Fruit fly (Drosophila melanogaster) whole organism, embryonic: ENCODE data around the gene kis.

ENCODE experiments used
- BEAF-32 ChIP-seq: fragments of 200-800 bp; sonication (Bioruptor generic); optimal IDR thresholded peaks from 3 replicates; lab custom pipeline; 2017; ENCODE audit warnings: missing biosample characterization, missing genetic modification characterization, mild to moderate bottlenecking, moderate library complexity, missing genetic modification reagents
- CG10979 ChIP-seq: fragments of 200-800 bp; sonication (Bioruptor generic); optimal IDR thresholded peaks from 2 replicates; lab custom pipeline; 2018; ENCODE audit warnings: missing biosample characterization, mild to moderate bottlenecking, missing genetic modification characterization, moderate library complexity
- CG11723 ChIP-seq: fragments of 200-800 bp; sonication (Bioruptor generic); optimal IDR thresholded peaks from 2 replicates; lab custom pipeline; 2017; ENCODE audit warnings: missing biosample characterization, mild to moderate bottlenecking, missing genetic modification characterization
- CG12391 ChIP-seq: fragments of 200-800 bp; sonication (Bioruptor generic); optimal IDR thresholded peaks from 3 replicates; lab custom pipeline; 2018; ENCODE audit warnings: missing biosample characterization, mild to moderate bottlenecking, missing genetic modification characterization, moderate library complexity
- CG13123 ChIP-seq: fragments of 200-800 bp; sonication (Bioruptor generic); optimal IDR thresholded peaks from 2 replicates; lab custom pipeline; 2016; ENCODE audit warnings: missing biosample characterization, missing genetic modification characterization
- CG14014 ChIP-seq: fragments of 200-800 bp; sonication (Bioruptor generic); IDR thresholded peaks from 2 replicates; pipeline ENCODE4 v1.3.6; 2022; ENCODE audit warnings: missing biosample characterization, missing genetic modification characterization
- CG15479 ChIP-seq: fragments of 200-800 bp; sonication (Bioruptor generic); optimal IDR thresholded peaks from 3 replicates; lab custom pipeline; 2019; ENCODE audit warnings: missing biosample characterization, mild to moderate bottlenecking, missing genetic modification characterization, moderate library complexity
- CG1647 ChIP-seq: fragments of 200-800 bp; sonication (Bioruptor generic); optimal IDR thresholded peaks from 3 replicates; lab custom pipeline; 2016; ENCODE audit warnings: missing biosample characterization, missing genetic modification characterization
- CG17612 ChIP-seq: fragments of 200-800 bp; sonication (Bioruptor generic); IDR thresholded peaks from 2 replicates; pipeline ENCODE4 v1.3.6; 2022; ENCODE audit warnings: missing biosample characterization, missing genetic modification characterization
- CG18619 ChIP-seq: fragments of 200-800 bp; sonication (Bioruptor generic); optimal IDR thresholded peaks from 3 replicates; lab custom pipeline; 2017; ENCODE audit warnings: missing biosample characterization, mild to moderate bottlenecking, missing genetic modification characterization
- CG3065 ChIP-seq: fragments of 200-800 bp; sonication (Bioruptor generic); optimal IDR thresholded peaks from 2 replicates; lab custom pipeline; 2016; ENCODE audit warnings: missing biosample characterization, missing genetic modification characterization
- CG4282 ChIP-seq: fragments of 200-800 bp; sonication (Bioruptor generic); optimal IDR thresholded peaks from 2 replicates; lab custom pipeline; 2016; ENCODE audit warnings: missing biosample characterization, missing genetic modification characterization
- CG4404 ChIP-seq: fragments of 200-800 bp; sonication (Bioruptor generic); IDR thresholded peaks from 2 replicates; pipeline ENCODE4 v1.3.6; 2022; ENCODE audit warnings: missing biosample characterization, missing genetic modification characterization
- CG6272 ChIP-seq: fragments of 200-800 bp; sonication (Bioruptor generic); IDR thresholded peaks from 2 replicates; pipeline ENCODE4 v1.3.6; 2022; ENCODE audit warnings: missing biosample characterization, missing genetic modification characterization
- CG6689 ChIP-seq: fragments of 200-800 bp; sonication (Bioruptor generic); IDR thresholded peaks from 2 replicates; pipeline ENCODE4 v1.3.6; 2022; ENCODE audit warnings: missing biosample characterization, missing genetic modification characterization
- CG6791 ChIP-seq: fragments of 200-800 bp; sonication (Bioruptor generic); IDR thresholded peaks from 3 replicates; pipeline ENCODE4 v1.3.6; 2022; ENCODE audit warnings: missing biosample characterization, missing genetic modification characterization; ENCODE audit not compliant: partially characterized antibody
- CG8478 ChIP-seq: fragments of >200 bp; optimal IDR thresholded peaks from 2 replicates; lab custom pipeline; 2018
- CG8944 ChIP-seq: fragments of 200-800 bp; sonication (Bioruptor generic); optimal IDR thresholded peaks from 3 replicates; lab custom pipeline; 2016; ENCODE audit warnings: missing biosample characterization, missing genetic modification characterization
- Chrac-16 ChIP-seq: fragments of 200-800 bp; sonication (Bioruptor generic); optimal IDR thresholded peaks from 3 replicates; lab custom pipeline; 2016; ENCODE audit warnings: missing biosample characterization, missing genetic modification characterization
- D19A ChIP-seq: fragments of 200-800 bp; optimal IDR thresholded peaks from 3 replicates; lab custom pipeline; 2019; ENCODE audit warnings: missing biosample characterization, mild to moderate bottlenecking, missing genetic modification characterization, moderate library complexity
- Drgx ChIP-seq: fragments of 200-800 bp; sonication (Bioruptor generic); IDR thresholded peaks from 2 replicates; pipeline ENCODE4 v1.3.6; 2022; ENCODE audit warnings: missing biosample characterization, missing genetic modification characterization
- Lpt ChIP-seq: fragments of >200 bp; optimal IDR thresholded peaks from 2 replicates; lab custom pipeline; 2018; ENCODE audit warnings: missing biosample characterization, missing genetic modification characterization
- Med ChIP-seq: fragments of 200-800 bp; sonication (Bioruptor generic); peaks from one replicate; lab custom pipeline; 2016; ENCODE audit warnings: missing biosample characterization, missing genetic modification characterization, mild to moderate bottlenecking, inconsistent platforms, moderate library complexity
- NC2α ChIP-seq: fragments of 200-800 bp; sonication (Bioruptor generic); optimal IDR thresholded peaks from 2 replicates; lab custom pipeline; 2016; ENCODE audit warnings: missing biosample characterization, missing genetic modification characterization
- Oaz ChIP-seq: fragments of 200-800 bp; sonication (Bioruptor generic); IDR thresholded peaks from 2 replicates; pipeline ENCODE4 v1.3.6; 2022; ENCODE audit warnings: missing biosample characterization, missing genetic modification characterization
- Oli ChIP-seq: fragments of 200-800 bp; sonication (Bioruptor generic); optimal IDR thresholded peaks from 2 replicates; lab custom pipeline; 2018; ENCODE audit warnings: missing biosample characterization, mild to moderate bottlenecking, missing genetic modification characterization, moderate library complexity
- Pdp1 ChIP-seq, 2 experiments: fragments of 200-800 bp; sonication (Bioruptor generic); optimal IDR thresholded peaks; 3 replicates each; lab custom pipeline; 2016; ENCODE audit warnings: missing biosample characterization in 2 of 2, missing genetic modification characterization in 2 of 2, mild to moderate bottlenecking in 1 of 2, moderate library complexity in 1 of 2
- Six4 ChIP-seq: fragments of 200-800 bp; sonication (Bioruptor generic); optimal IDR thresholded peaks from 2 replicates; lab custom pipeline; 2016; ENCODE audit warnings: missing biosample characterization, missing genetic modification characterization
- chn ChIP-seq: fragments of 200-800 bp; sonication (Bioruptor generic); optimal IDR thresholded peaks from 2 replicates; lab custom pipeline; 2016; ENCODE audit warnings: missing biosample characterization, missing genetic modification characterization
- dpn ChIP-seq, 2 experiments: fragments of 200-800 bp; sonication (Bioruptor generic); optimal IDR thresholded peaks; 3 replicates each; lab custom pipeline; 2016; ENCODE audit warnings: missing biosample characterization in 2 of 2, missing genetic modification characterization in 2 of 2
- exex ChIP-seq: fragments of 200-800 bp; sonication (Bioruptor generic); optimal IDR thresholded peaks from 4 replicates; lab custom pipeline; 2018; ENCODE audit warnings: missing biosample characterization, mild to moderate bottlenecking, missing genetic modification characterization, moderate library complexity
- fd3F ChIP-seq: fragments of 200-800 bp; sonication (Bioruptor generic); optimal IDR thresholded peaks from 2 replicates; lab custom pipeline; 2018; ENCODE audit warnings: missing biosample characterization, mild to moderate bottlenecking, missing genetic modification characterization, moderate library complexity
- fd64A ChIP-seq: fragments of 200-800 bp; sonication (Bioruptor generic); optimal IDR thresholded peaks from 3 replicates; lab custom pipeline; 2018; ENCODE audit warnings: missing biosample characterization, mild to moderate bottlenecking, missing genetic modification characterization
- fu2 ChIP-seq: fragments of 200-800 bp; sonication (Bioruptor generic); optimal IDR thresholded peaks from 2 replicates; lab custom pipeline; 2016; ENCODE audit warnings: missing biosample characterization, missing genetic modification characterization
- gro ChIP-seq: fragments of 200-800 bp; sonication (Bioruptor generic); optimal IDR thresholded peaks from 2 replicates; lab custom pipeline; 2016; ENCODE audit warnings: missing biosample characterization, missing genetic modification characterization
- knrl ChIP-seq: fragments of 200-800 bp; sonication (Bioruptor generic); IDR thresholded peaks from 3 replicates; pipeline ENCODE4 v1.3.6; 2022; ENCODE audit warnings: missing biosample characterization, missing genetic modification characterization; ENCODE audit not compliant: partially characterized antibody
- lab ChIP-seq: fragments of 200-800 bp; sonication (Bioruptor generic); optimal IDR thresholded peaks from 3 replicates; lab custom pipeline; 2017; ENCODE audit warnings: missing biosample characterization, missing genetic modification characterization, mild to moderate bottlenecking, moderate library complexity, missing genetic modification reagents
- lilli ChIP-seq: fragments of 200-800 bp; sonication (Bioruptor generic); optimal IDR thresholded peaks from 3 replicates; lab custom pipeline; 2016; ENCODE audit warnings: missing biosample characterization, missing genetic modification characterization
- lola ChIP-seq, 3 experiments: fragments of >200 bp in 2 of 3; fragments of 200-800 bp in 1 of 3; sonication (Bioruptor generic) in 1 of 3; optimal IDR thresholded peaks; 2 replicates each; lab custom pipeline; 2017 to 2019; ENCODE audit warnings: missing biosample characterization in 3 of 3, missing genetic modification characterization in 3 of 3, mild to moderate bottlenecking in 1 of 3, moderate library complexity in 1 of 3
- nerfin-1 ChIP-seq: fragments of 200-800 bp; sonication (Bioruptor generic); optimal IDR thresholded peaks from 3 replicates; lab custom pipeline; 2019; ENCODE audit warnings: missing biosample characterization, mild to moderate bottlenecking, missing genetic modification characterization, moderate library complexity
- pnt ChIP-seq: fragments of 200-800 bp; sonication (Bioruptor generic); optimal IDR thresholded peaks from 3 replicates; lab custom pipeline; 2016; ENCODE audit warnings: missing biosample characterization, missing genetic modification characterization
- pum ChIP-seq: fragments of 200-800 bp; sonication (Bioruptor generic); optimal IDR thresholded peaks from 2 replicates; lab custom pipeline; 2016; ENCODE audit warnings: missing biosample characterization, missing genetic modification characterization
- pzg ChIP-seq: fragments of 200-800 bp; sonication (Bioruptor generic); optimal IDR thresholded peaks from 3 replicates; lab custom pipeline; 2018; ENCODE audit warnings: missing biosample characterization, mild to moderate bottlenecking, missing genetic modification characterization, moderate library complexity
- sc ChIP-seq, 3 experiments: fragments of >200 bp in 2 of 3; fragments of 200-800 bp in 1 of 3; sonication (Bioruptor generic) in 1 of 3; optimal IDR thresholded peaks; 2 replicates in 2 of 3; 3 replicates in 1 of 3; lab custom pipeline; 2017; ENCODE audit warnings: mild to moderate bottlenecking in 1 of 3, missing biosample characterization in 1 of 3, missing genetic modification characterization in 1 of 3, missing genetic modification reagents in 1 of 3
- tap ChIP-seq: fragments of 200-800 bp; optimal IDR thresholded peaks from 3 replicates; lab custom pipeline; 2019; ENCODE audit warnings: missing biosample characterization, mild to moderate bottlenecking, missing genetic modification characterization, moderate library complexity
- vnd ChIP-seq: fragments of 200-800 bp; sonication (Bioruptor generic); IDR thresholded peaks from 3 replicates; pipeline ENCODE4 v1.3.6; 2022; ENCODE audit warnings: missing biosample characterization, missing genetic modification characterization; ENCODE audit not compliant: partially characterized antibody
- wdn ChIP-seq: fragments of 200-800 bp; sonication (Bioruptor generic); IDR thresholded peaks from 2 replicates; pipeline ENCODE4 v1.3.6; 2022; ENCODE audit warnings: missing biosample characterization, missing genetic modification characterization

kis gene

DNA sequence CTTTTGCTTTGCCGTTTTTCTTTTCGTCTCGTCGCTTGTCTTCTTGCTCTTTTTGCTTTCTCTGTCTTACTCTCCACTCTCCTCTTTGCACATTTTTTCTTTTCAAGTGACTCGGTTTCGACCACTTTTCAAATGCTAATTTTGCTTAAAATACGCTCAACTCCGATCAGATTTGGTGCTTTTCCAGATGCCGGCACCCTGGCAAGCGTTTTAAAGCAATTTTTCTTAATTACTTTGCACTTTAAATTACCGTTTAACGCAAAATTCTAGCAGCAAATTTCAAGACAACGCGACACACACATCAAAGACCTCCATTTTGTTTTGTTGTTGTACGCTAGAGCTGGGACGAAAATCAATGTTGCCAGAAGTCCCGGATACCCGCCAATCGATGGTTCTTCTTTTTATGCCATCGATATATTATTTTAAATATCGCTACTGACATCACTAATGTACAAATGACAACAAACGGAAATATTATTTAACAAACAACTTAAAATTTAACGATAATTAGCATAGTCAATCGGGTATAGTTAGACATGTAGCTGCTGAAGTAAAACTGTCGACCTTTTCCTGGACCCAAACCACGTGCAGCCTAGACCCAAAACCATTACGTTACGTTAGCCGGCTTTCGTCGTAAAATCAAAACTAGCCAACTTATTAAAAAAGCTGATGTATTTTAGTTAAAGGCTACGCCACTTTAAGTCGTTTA lies at the start of gene kis (continued):
- TF ChIP-seq fu2 (GFP tag; lab: Kevin White, UChicago): peak; percentile 20
- no peak for TF ChIP-seq CG17612 (GFP tag; lab: Robert Waterston, UW)
- no peak for TF ChIP-seq CG4404
- peak; percentile 3 for TF ChIP-seq Chrac-16 (GFP tag; lab: Kevin White, UChicago)
- peak; percentile 1 for TF ChIP-seq CG10979 (tag; lab: Kevin White, UChicago)
- peak; percentile 27 to 63 for TF ChIP-seq dpn (GFP tag; optimal IDR thresholded peaks at IDR 0.05; lab: Kevin White, UChicago)
- peak; percentile 76 for TF ChIP-seq gro
- TF ChIP-seq CG18619 (GFP tag; lab: Kevin White, UChicago): no peak
- TF ChIP-seq Oli (tag; lab: Kevin White, UChicago): peak; percentile 8
- no peak for TF ChIP-seq pum (GFP tag; lab: Kevin White, UChicago)
- no peak for TF ChIP-seq fd3F (GFP tag; lab: Kevin White, UChicago)
- no peak for TF ChIP-seq tap (tag; lab: Kevin White, UChicago)
- TF ChIP-seq CG3065 (GFP tag; lab: Kevin White, UChicago): no peak
- TF ChIP-seq CG6791: peak; percentile 93
- TF ChIP-seq NC2α (GFP tag; lab: Kevin White, UChicago): peak; percentile 0
- TF ChIP-seq vnd: peak; percentile 93
- no peak for TF ChIP-seq CG13123
- no peak for TF ChIP-seq CG14014
- peak; percentile 4 for TF ChIP-seq CG4282 (GFP tag; lab: Kevin White, UChicago)
- TF ChIP-seq Lpt (GFP tag; lab: Kevin White, UChicago): no peak
- peak; percentile 76 for TF ChIP-seq lilli
- TF ChIP-seq wdn (GFP tag; lab: Robert Waterston, UW): no peak
- TF ChIP-seq CG11723 (GFP tag; lab: Kevin White, UChicago): no peak
- TF ChIP-seq CG8944: peak; percentile 6
- peak; percentile 64 for TF ChIP-seq CG12391 (tag; lab: Kevin White, UChicago)
- TF ChIP-seq CG8478: no peak
- TF ChIP-seq lola (GFP tag; optimal IDR thresholded peaks at IDR 0.05; lab: Kevin White, UChicago): no peak
- no peak for TF ChIP-seq CG6689 (GFP tag; lab: Robert Waterston, UW)
- TF ChIP-seq Drgx (GFP tag; lab: Robert Waterston, UW): peak; percentile 44; the same call in 1 of the 2 replicates
- TF ChIP-seq CG15479 (GFP tag; lab: Kevin White, UChicago): no peak
- no peak for TF ChIP-seq sc (optimal IDR thresholded peaks at IDR 0.05; lab: Kevin White, UChicago)
- no peak for TF ChIP-seq sc (GFP tag; optimal IDR thresholded peaks at IDR 0.05; lab: Kevin White, UChicago)
- TF ChIP-seq CG1647 (GFP tag; lab: Kevin White, UChicago): peak; percentile 3
- TF ChIP-seq pzg (GFP tag; lab: Kevin White, UChicago): peak; percentile 95
- TF ChIP-seq Oaz (GFP tag; lab: Robert Waterston, UW): no peak
- peak; percentile 40 for TF ChIP-seq chn
- TF ChIP-seq pnt (GFP tag; lab: Kevin White, UChicago): no peak
- peak; percentile 22 for TF ChIP-seq D19A (tag; lab: Kevin White, UChicago)
- TF ChIP-seq BEAF-32 (GFP tag; lab: Kevin White, UChicago): peak; percentile 98

DNA sequence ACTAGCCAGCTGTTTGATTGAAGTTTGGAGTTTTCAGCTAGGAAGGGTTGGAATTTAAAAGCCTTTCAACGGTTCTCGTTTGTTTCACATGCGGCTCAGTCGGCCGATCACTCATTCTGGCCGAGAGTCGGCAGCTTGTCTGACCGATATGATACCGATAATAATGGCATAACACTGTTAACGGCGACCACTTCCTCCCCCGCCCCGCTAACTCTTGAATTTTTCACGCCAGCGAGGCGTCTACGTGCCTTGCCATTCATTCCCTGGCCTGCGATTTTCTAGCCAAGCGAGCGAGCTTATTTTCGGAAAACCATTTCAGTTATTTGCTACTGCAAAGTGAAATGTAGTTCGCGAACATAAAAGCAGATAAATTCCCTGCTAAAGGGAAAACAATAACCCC lies 49.4 kb upstream of the kis start:
- TF ChIP-seq Six4 (GFP tag; lab: Kevin White, UChicago) (no peak), knrl (GFP tag; lab: Robert Waterston, UW) (no peak), Med (GFP tag; lab: Kevin White, UChicago) (peak; percentile 60), Pdp1 (GFP tag; optimal IDR thresholded peaks at IDR 0.05; lab: Kevin White, UChicago) (peak in 1 of 2 experiments; percentile 20), fd64A (GFP tag; lab: Kevin White, UChicago) (no peak), lab (GFP tag; lab: Kevin White, UChicago) (peak; percentile 69), exex (peak; percentile 5), nerfin-1 (tag; lab: Kevin White, UChicago) (no peak), CG6272 (GFP tag; lab: Robert Waterston, UW) (no peak)
